Worm (Caenorhabditis elegans) whole organism, midembryonic: ENCODE measurements around the gene Y67D8C.6.

Source experiments
- T22C8.4 ChIP-seq: fragments of 200-800 bp; sonication (Bioruptor generic); IDR thresholded peaks from 2 replicates; pipeline ENCODE4 v1.3.6; 2022; ENCODE audit warnings: missing genetic modification characterization, missing compliant biosample characterization
- cog-1 ChIP-seq: sonication (generic microtip); optimal IDR thresholded peaks from 2 replicates; lab custom pipeline; 2016; ENCODE audit warnings: missing genetic modification characterization, missing compliant biosample characterization
- flt-1 ChIP-seq: fragments of 200-800 bp; sonication (Bioruptor generic); IDR thresholded peaks from 2 replicates; pipeline ENCODE4 v1.3.6; 2022; ENCODE audit warnings: missing genetic modification characterization, missing compliant biosample characterization
- klf-2 ChIP-seq: fragments of 200-800 bp; sonication (Bioruptor generic); conservative IDR thresholded peaks from 2 replicates; pipeline ENCODE4 v1.3.6; 2022; ENCODE audit warnings: missing genetic modification reagents, missing genetic modification characterization, missing compliant biosample characterization
- med-1 ChIP-seq: sonication (generic microtip); optimal IDR thresholded peaks from 2 replicates; lab custom pipeline; 2017; ENCODE audit warnings: missing genetic modification characterization, mild to moderate bottlenecking, missing compliant biosample characterization, antibody characterized with exemption, missing genetic modification reagents; ENCODE audit not compliant: insufficient read depth
- ref-1 ChIP-seq: fragments of 200-800 bp; sonication (Bioruptor generic); conservative IDR thresholded peaks from 2 replicates; pipeline ENCODE4 v1.3.6; 2022; ENCODE audit warnings: missing genetic modification reagents, missing genetic modification characterization, missing compliant biosample characterization
- tab-1 ChIP-seq: fragments of 200-800 bp; sonication (Bioruptor generic); IDR thresholded peaks from 2 replicates; pipeline ENCODE4 v1.3.6; 2022; ENCODE audit warnings: missing genetic modification characterization, missing compliant biosample characterization
- ztf-23 ChIP-seq: fragments of 200-800 bp; sonication (Bioruptor generic); IDR thresholded peaks from 2 replicates; pipeline ENCODE4 v1.3.6; 2022; ENCODE audit warnings: missing genetic modification reagents, missing genetic modification characterization, missing compliant biosample characterization
- ztf-29 ChIP-seq: fragments of 200-800 bp; sonication (Bioruptor generic); IDR thresholded peaks from 2 replicates; pipeline ENCODE4 v1.3.6; 2022; ENCODE audit warnings: missing genetic modification reagents, missing genetic modification characterization, missing compliant biosample characterization

The Y67D8C.6 gene

ce11 chrIV:3044158-3044557 is 19.0 kb downstream of the Y67D8C.6 start:
- TF ChIP-seq ztf-29 (GFP tag; lab: Robert Waterston, UW): no peak
- no peak for TF ChIP-seq flt-1 (GFP tag; lab: Robert Waterston, UW)
- TF ChIP-seq ztf-23 (GFP tag; lab: Robert Waterston, UW): no peak
- no peak for TF ChIP-seq tab-1 (GFP tag; lab: Robert Waterston, UW)

ce11 chrIV:3038740-3039139 is 24.4 kb downstream of the Y67D8C.6 start:
- no peak for TF ChIP-seq ztf-23 (GFP tag; lab: Robert Waterston, UW)
- no peak for TF ChIP-seq tab-1 (GFP tag; lab: Robert Waterston, UW)
- no peak for TF ChIP-seq ztf-29 (GFP tag; lab: Robert Waterston, UW)
- TF ChIP-seq med-1: no peak
- TF ChIP-seq ref-1 (GFP tag; lab: Robert Waterston, UW): no peak
- no peak for TF ChIP-seq T22C8.4 (GFP tag; lab: Robert Waterston, UW)
- no peak for TF ChIP-seq cog-1 (tag; lab: Kevin White, UChicago)
- no peak for TF ChIP-seq flt-1 (GFP tag; lab: Robert Waterston, UW)
- no peak for TF ChIP-seq klf-2 (GFP tag; lab: Robert Waterston, UW)

ce11 chrIV:3037932-3038331 is 25.3 kb downstream of the Y67D8C.6 start:
- TF ChIP-seq cog-1 (tag; lab: Kevin White, UChicago) (no peak), ref-1 (GFP tag; lab: Robert Waterston, UW) (no peak), T22C8.4 (GFP tag; lab: Robert Waterston, UW) (no peak), tab-1 (GFP tag; lab: Robert Waterston, UW) (no peak), flt-1 (GFP tag; lab: Robert Waterston, UW) (no peak), med-1 (no peak), klf-2 (GFP tag; lab: Robert Waterston, UW) (no peak), ztf-23 (GFP tag; lab: Robert Waterston, UW) (no peak), ztf-29 (GFP tag; lab: Robert Waterston, UW) (no peak)

- no peak for TF ChIP-seq T22C8.4 (GFP tag; lab: Robert Waterston, UW)
- TF ChIP-seq cog-1 (tag; lab: Kevin White, UChicago): no peak
- no peak for TF ChIP-seq ztf-29 (GFP tag; lab: Robert Waterston, UW)
- TF ChIP-seq tab-1 (GFP tag; lab: Robert Waterston, UW): no peak
- no peak for TF ChIP-seq ref-1 (GFP tag; lab: Robert Waterston, UW)
- no peak for TF ChIP-seq med-1
- TF ChIP-seq klf-2 (GFP tag; lab: Robert Waterston, UW): no peak
- no peak for TF ChIP-seq ztf-23 (GFP tag; lab: Robert Waterston, UW)
- TF ChIP-seq flt-1 (GFP tag; lab: Robert Waterston, UW): no peak
These were observed 27.8 kb downstream of the Y67D8C.6 start for ce11 chrIV:3035375-3035774.

- TF ChIP-seq flt-1 (GFP tag; lab: Robert Waterston, UW) (no peak), ztf-23 (GFP tag; lab: Robert Waterston, UW) (no peak), tab-1 (GFP tag; lab: Robert Waterston, UW) (no peak), ztf-29 (GFP tag; lab: Robert Waterston, UW) (no peak), T22C8.4 (GFP tag; lab: Robert Waterston, UW) (no peak), ref-1 (GFP tag; lab: Robert Waterston, UW) (no peak), cog-1 (tag; lab: Kevin White, UChicago) (no peak), klf-2 (GFP tag; lab: Robert Waterston, UW) (no peak), med-1 (no peak)
These were observed 31.2 kb downstream of the Y67D8C.6 start for ce11 chrIV:3032020-3032419.

- no peak for TF ChIP-seq ztf-29 (GFP tag; lab: Robert Waterston, UW)
- TF ChIP-seq cog-1 (tag; lab: Kevin White, UChicago): no peak
- TF ChIP-seq klf-2 (GFP tag; lab: Robert Waterston, UW): no peak
- no peak for TF ChIP-seq ref-1 (GFP tag; lab: Robert Waterston, UW)
- TF ChIP-seq tab-1 (GFP tag; lab: Robert Waterston, UW): no peak
- TF ChIP-seq T22C8.4 (GFP tag; lab: Robert Waterston, UW): no peak
- TF ChIP-seq flt-1 (GFP tag; lab: Robert Waterston, UW): no peak
These were observed 33.3 kb downstream of the Y67D8C.6 start for ce11 chrIV:3029882-3030281.

- TF ChIP-seq T22C8.4 (GFP tag; lab: Robert Waterston, UW): no peak
- TF ChIP-seq ref-1 (GFP tag; lab: Robert Waterston, UW): no peak
- no peak for TF ChIP-seq med-1
- no peak for TF ChIP-seq cog-1 (tag; lab: Kevin White, UChicago)
- TF ChIP-seq tab-1 (GFP tag; lab: Robert Waterston, UW): no peak
- TF ChIP-seq ztf-29 (GFP tag; lab: Robert Waterston, UW): no peak
- TF ChIP-seq flt-1 (GFP tag; lab: Robert Waterston, UW): no peak
- no peak for TF ChIP-seq ztf-23 (GFP tag; lab: Robert Waterston, UW)
- no peak for TF ChIP-seq klf-2 (GFP tag; lab: Robert Waterston, UW)
These were observed 34.3 kb downstream of the Y67D8C.6 start, which contains the start of gene ndnf-1 for ce11 chrIV:3028842-3029241. ndnf-1 (minus strand) TSS chrIV:3028942.

ce11 chrIV:3025874-3026609 is 37.1 kb downstream of the Y67D8C.6 start:
- TF ChIP-seq ztf-29 (GFP tag; lab: Robert Waterston, UW) (no peak), T22C8.4 (GFP tag; lab: Robert Waterston, UW) (peak; percentile 67)

ce11 chrIV:3019438-3019837 is 43.8 kb downstream of the Y67D8C.6 start, which contains the start of gene lin-22:
lin-22 (plus strand) TSS chrIV:3019738.
- TF ChIP-seq cog-1 (tag; lab: Kevin White, UChicago) (no peak), tab-1 (GFP tag; lab: Robert Waterston, UW) (no peak), ztf-29 (GFP tag; lab: Robert Waterston, UW) (no peak)
